Fruit fly (Drosophila melanogaster): ENCODE data around the gene Reph.

Gene Reph

DNA sequence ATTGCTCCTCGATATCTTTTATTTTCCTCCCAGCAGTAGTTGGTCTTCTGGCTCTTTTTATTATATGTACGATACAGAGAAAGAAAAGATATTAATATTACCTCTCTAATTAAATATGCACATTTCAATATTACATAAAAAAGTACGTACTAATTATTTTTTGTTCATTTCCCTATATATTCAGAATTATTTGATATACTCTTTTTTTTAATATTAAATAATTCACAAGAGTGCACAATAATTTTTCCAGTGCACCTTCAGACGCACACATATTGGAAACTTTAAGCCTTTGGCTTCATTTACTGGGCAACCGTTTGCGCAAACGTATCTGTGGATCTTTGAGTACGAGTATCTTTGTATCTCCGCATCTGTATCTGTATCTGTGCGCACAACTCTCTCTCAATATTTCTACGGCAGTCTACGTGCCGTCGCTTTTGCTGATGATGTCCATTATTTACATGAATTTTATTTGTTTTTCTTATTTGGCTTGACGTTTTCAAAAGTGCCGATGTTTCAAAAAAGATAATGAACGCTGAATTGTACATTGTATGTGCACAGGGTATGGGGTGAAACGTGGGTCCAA, 26.6 kb upstream of the Reph start (continued):
- TF ChIP-seq unc-4 (GFP tag; IDR thresholded peaks at IDR 0.05; ENCODE audit: partially characterized antibody), result no peak
- TF ChIP-seq CG3726 (GFP tag; IDR thresholded peaks at IDR 0.05), result peak; percentile 69; the same call in 2 of the 3 replicates
- peak; percentile 78 for TF ChIP-seq esg (GFP tag; conservative IDR thresholded peaks at IDR 0.05)
- TF ChIP-seq CG6683 (GFP tag; optimal IDR thresholded peaks at IDR 0.05), result peak; percentile 56
- TF ChIP-seq danr (GFP tag; IDR thresholded peaks at IDR 0.05), result no peak
- peak; percentile 74 for TF ChIP-seq CG1529 (GFP tag; optimal IDR thresholded peaks at IDR 0.05)
- TF ChIP-seq CG12744 (GFP tag; optimal IDR thresholded peaks at IDR 0.05), result no peak
- TF ChIP-seq Dp (GFP tag; optimal IDR thresholded peaks at IDR 0.05), result no peak
- TF ChIP-seq CG14860 (GFP tag; IDR thresholded peaks at IDR 0.05; ENCODE audit: partially characterized antibody), result no peak
- TF ChIP-seq Xbp1 (GFP tag; optimal IDR thresholded peaks at IDR 0.05), result peak; percentile 81
- TF ChIP-seq hb (GFP tag; IDR thresholded peaks at IDR 0.05; ENCODE audit: partially characterized antibody), result no peak
- peak; percentile 46 for TF ChIP-seq CG17612 (GFP tag; IDR thresholded peaks at IDR 0.05)
- no peak for TF ChIP-seq mam (GFP tag; optimal IDR thresholded peaks at IDR 0.05)
- no peak for TF ChIP-seq CG2129 (GFP tag; IDR thresholded peaks at IDR 0.05; ENCODE audit: partially characterized antibody)
- TF ChIP-seq CG6689 (GFP tag; IDR thresholded peaks at IDR 0.05), result peak; percentile 89
- TF ChIP-seq TFAM (GFP tag; optimal IDR thresholded peaks at IDR 0.05), result no peak
- TF ChIP-seq CG14441 (GFP tag; IDR thresholded peaks at IDR 0.05), result no peak; the same call in none of the 2 replicates
- TF ChIP-seq CG6254 (GFP tag; optimal IDR thresholded peaks at IDR 0.05), result peak; percentile 58
- peak; percentile 93 for TF ChIP-seq Ptx1 (GFP tag; IDR thresholded peaks at IDR 0.05)
- TF ChIP-seq Scr (GFP tag; IDR thresholded peaks at IDR 0.05; ENCODE audit: partially characterized antibody), result no peak
- TF ChIP-seq CG42726 (GFP tag; IDR thresholded peaks at IDR 0.05; ENCODE audit: partially characterized antibody), result no peak
- no peak for TF ChIP-seq rib (GFP tag; IDR thresholded peaks at IDR 0.05)
- TF ChIP-seq CG15011 (GFP tag; optimal IDR thresholded peaks at IDR 0.05), result peak; percentile 67
- peak; percentile 79 for TF ChIP-seq CG9437 (GFP tag; optimal IDR thresholded peaks at IDR 0.05)
- TF ChIP-seq Doc3 (GFP tag; IDR thresholded peaks at IDR 0.05; ENCODE audit: partially characterized antibody), result no peak
- TF ChIP-seq Hmx (GFP tag; optimal IDR thresholded peaks at IDR 0.05), result no peak
- peak; percentile 64 for TF ChIP-seq CrebB (tag; optimal IDR thresholded peaks at IDR 0.05)
- TF ChIP-seq slou (GFP tag; optimal IDR thresholded peaks at IDR 0.05), result no peak
- peak; percentile 59 for TF ChIP-seq B-H1 (GFP tag; IDR thresholded peaks at IDR 0.05)
- no peak for TF ChIP-seq Atf-2 (GFP tag; optimal IDR thresholded peaks at IDR 0.05)
- no peak for TF ChIP-seq Atf3 (GFP tag; optimal IDR thresholded peaks at IDR 0.05)
- TF ChIP-seq CG1602 (GFP tag; optimal IDR thresholded peaks at IDR 0.05), result peak; percentile 84
- no peak for TF ChIP-seq en (GFP tag; optimal IDR thresholded peaks at IDR 0.05)
- peak; percentile 22; the same call in 1 of the 2 replicates for TF ChIP-seq CG1024 (GFP tag; IDR thresholded peaks at IDR 0.05)
- TF ChIP-seq BEAF-32 (GFP tag; optimal IDR thresholded peaks at IDR 0.05), result no peak
- no peak for TF ChIP-seq CG7786 (GFP tag; optimal IDR thresholded peaks at IDR 0.05)
- peak; percentile 93 for TF ChIP-seq trem (tag; optimal IDR thresholded peaks at IDR 0.05)
- TF ChIP-seq slbo (GFP tag; IDR thresholded peaks at IDR 0.05), result peak; percentile 84
- no peak for TF ChIP-seq inv (GFP tag; IDR thresholded peaks at IDR 0.05; ENCODE audit: partially characterized antibody)
- TF ChIP-seq CG10274 (GFP tag; optimal IDR thresholded peaks at IDR 0.05), result peak; percentile 16
- no peak for TF ChIP-seq jumu (GFP tag; optimal IDR thresholded peaks at IDR 0.05)
- TF ChIP-seq CG5245 (GFP tag; optimal IDR thresholded peaks at IDR 0.05), result peak; percentile 58
- TF ChIP-seq crc (GFP tag; optimal IDR thresholded peaks at IDR 0.05), result no peak
- peak; percentile 2 for TF ChIP-seq CG7987 (GFP tag; optimal IDR thresholded peaks at IDR 0.05)
- TF ChIP-seq CoRest (tag; optimal IDR thresholded peaks at IDR 0.05), result peak; percentile 94
- 0 out of 3 replicates have a peak, but pooled peaks have one; percentile 63 for TF ChIP-seq CG11560 (tag; IDR thresholded peaks at IDR 0.05)
- peak; percentile 53 for TF ChIP-seq Vsx1 (GFP tag; optimal IDR thresholded peaks at IDR 0.05)
- TF ChIP-seq CG7372 (GFP tag; IDR thresholded peaks at IDR 0.05), result peak; percentile 53; the same call in 1 of the 2 replicates
- peak in 1 of 2 experiments; percentile 36 for TF ChIP-seq insv (GFP tag; optimal IDR thresholded peaks at IDR 0.05)
- TF ChIP-seq Antp (GFP tag; optimal IDR thresholded peaks at IDR 0.05), result no peak
